Fruit fly (Drosophila melanogaster) whole organism, embryonic: Measurements from ENCODE around the gene CG9919.

ENCODE experiments used
- ATbp ChIP-seq: fragments of 200-800 bp; sonication (Bioruptor generic); optimal IDR thresholded peaks from 2 replicates; lab custom pipeline; 2017; ENCODE audit warnings: missing biosample characterization, mild to moderate bottlenecking, missing genetic modification characterization, missing genetic modification reagents
- Ada2b ChIP-seq: fragments of 200-800 bp; sonication (Bioruptor generic); IDR thresholded peaks from 2 replicates; pipeline ENCODE4 v1.3.6; 2022; ENCODE audit warnings: missing biosample characterization, missing genetic modification characterization
- Antp ChIP-seq: fragments of 200-800 bp; sonication (Bioruptor generic); optimal IDR thresholded peaks from 3 replicates; lab custom pipeline; 2016; ENCODE audit warnings: missing biosample characterization, missing genetic modification characterization
- Atf6 ChIP-seq: fragments of 200-800 bp; sonication (Bioruptor generic); IDR thresholded peaks from 2 replicates; pipeline ENCODE4 v1.3.6; 2022; ENCODE audit warnings: missing biosample characterization, missing genetic modification characterization
- CG10431 ChIP-seq: fragments of 200-800 bp; sonication (Bioruptor generic); optimal IDR thresholded peaks from 3 replicates; lab custom pipeline; 2018; ENCODE audit warnings: missing biosample characterization, mild to moderate bottlenecking, missing genetic modification characterization
- CG10565 ChIP-seq: fragments of 200-800 bp; sonication (Bioruptor generic); optimal IDR thresholded peaks from 3 replicates; lab custom pipeline; 2016; ENCODE audit warnings: missing biosample characterization, mild to moderate bottlenecking, missing genetic modification characterization
- CG11456 ChIP-seq: fragments of 200-800 bp; sonication (Bioruptor generic); IDR thresholded peaks from 3 replicates; pipeline ENCODE4 v1.3.6; 2022; ENCODE audit warnings: missing biosample characterization, missing genetic modification characterization
- CG11560 ChIP-seq: fragments of 200-800 bp; sonication (Bioruptor generic); IDR thresholded peaks from 3 replicates; pipeline ENCODE4 v1.3.6; 2022; ENCODE audit warnings: missing biosample characterization, missing genetic modification characterization
- CG12071 ChIP-seq: fragments of 200-800 bp; sonication (Bioruptor generic); optimal IDR thresholded peaks from 3 replicates; lab custom pipeline; 2018; ENCODE audit warnings: missing biosample characterization, mild to moderate bottlenecking, missing genetic modification characterization
- CG12299 ChIP-seq: fragments of 200-800 bp; sonication (Bioruptor generic); optimal IDR thresholded peaks from 2 replicates; lab custom pipeline; 2018; ENCODE audit warnings: missing biosample characterization, mild to moderate bottlenecking, missing genetic modification characterization
- CG14667 ChIP-seq: fragments of 200-800 bp; sonication (Bioruptor generic); IDR thresholded peaks from 2 replicates; pipeline ENCODE4 v1.3.6; 2022; ENCODE audit warnings: missing biosample characterization, missing genetic modification characterization
- CG14965 ChIP-seq: fragments of 200-800 bp; sonication (Bioruptor generic); optimal IDR thresholded peaks from 2 replicates; lab custom pipeline; 2016; ENCODE audit warnings: missing biosample characterization, missing genetic modification characterization, borderline replicate concordance
- CG15696 ChIP-seq: fragments of 200-800 bp; sonication (Bioruptor generic); optimal IDR thresholded peaks from 2 replicates; lab custom pipeline; 2019; ENCODE audit warnings: missing biosample characterization, mild to moderate bottlenecking, missing genetic modification characterization, moderate library complexity
- CG30403 ChIP-seq: fragments of 200-800 bp; sonication (Bioruptor generic); optimal IDR thresholded peaks from 3 replicates; lab custom pipeline; 2016; ENCODE audit warnings: missing biosample characterization, missing genetic modification characterization
- CG31224 ChIP-seq: fragments of 200-800 bp; sonication (Bioruptor generic); IDR thresholded peaks from 2 replicates; pipeline ENCODE4 v1.3.6; 2022; ENCODE audit warnings: missing biosample characterization, missing genetic modification characterization
- CG31388 ChIP-seq: fragments of 200-800 bp; sonication (Bioruptor generic); optimal IDR thresholded peaks from 2 replicates; lab custom pipeline; 2016; ENCODE audit warnings: missing biosample characterization, missing genetic modification characterization
- CG32532 ChIP-seq: fragments of 200-800 bp; sonication (Bioruptor generic); IDR thresholded peaks from 2 replicates; pipeline ENCODE4 v1.3.6; 2022; ENCODE audit warnings: missing biosample characterization, missing genetic modification characterization
- CG32767 ChIP-seq: fragments of 200-800 bp; sonication (Bioruptor generic); IDR thresholded peaks from 2 replicates; pipeline ENCODE4 v1.3.6; 2022; ENCODE audit warnings: missing biosample characterization, missing genetic modification characterization
- CG34422 ChIP-seq: fragments of 200-800 bp; sonication (Bioruptor generic); IDR thresholded peaks from 3 replicates; pipeline ENCODE4 v1.3.6; 2022; ENCODE audit warnings: missing biosample characterization, missing genetic modification characterization
- CG6175 ChIP-seq: fragments of 200-800 bp; sonication (Bioruptor generic); IDR thresholded peaks from 3 replicates; pipeline ENCODE4 v1.3.6; 2022; ENCODE audit warnings: missing biosample characterization, missing genetic modification characterization
- CG6689 ChIP-seq: fragments of 200-800 bp; sonication (Bioruptor generic); IDR thresholded peaks from 2 replicates; pipeline ENCODE4 v1.3.6; 2022; ENCODE audit warnings: missing biosample characterization, missing genetic modification characterization
- CG8944 ChIP-seq: fragments of 200-800 bp; sonication (Bioruptor generic); optimal IDR thresholded peaks from 3 replicates; lab custom pipeline; 2016; ENCODE audit warnings: missing biosample characterization, missing genetic modification characterization
- CHES-1-like ChIP-seq: fragments of 200-800 bp; sonication (Bioruptor generic); optimal IDR thresholded peaks from 2 replicates; lab custom pipeline; 2016; ENCODE audit warnings: missing biosample characterization, missing genetic modification characterization
- CTCF ChIP-seq: fragments of 200-800 bp; sonication (Bioruptor generic); optimal IDR thresholded peaks from 2 replicates; lab custom pipeline; 2017; ENCODE audit warnings: missing biosample characterization, mild to moderate bottlenecking, missing genetic modification characterization, moderate library complexity
- Chrac-16 ChIP-seq: fragments of 200-800 bp; sonication (Bioruptor generic); optimal IDR thresholded peaks from 3 replicates; lab custom pipeline; 2016; ENCODE audit warnings: missing biosample characterization, missing genetic modification characterization
- CoRest ChIP-seq: fragments of 200-800 bp; sonication (Bioruptor generic); optimal IDR thresholded peaks from 3 replicates; lab custom pipeline; 2018; ENCODE audit warnings: missing biosample characterization, mild to moderate bottlenecking, missing genetic modification characterization, moderate library complexity
- D19A ChIP-seq: fragments of 200-800 bp; optimal IDR thresholded peaks from 3 replicates; lab custom pipeline; 2019; ENCODE audit warnings: missing biosample characterization, mild to moderate bottlenecking, missing genetic modification characterization, moderate library complexity
- Dek ChIP-seq: fragments of 200-800 bp; sonication (Bioruptor generic); optimal IDR thresholded peaks from 3 replicates; lab custom pipeline; 2019; ENCODE audit warnings: missing biosample characterization, mild to moderate bottlenecking, missing genetic modification characterization, moderate library complexity
- Dll ChIP-seq: fragments of 200-800 bp; sonication (Bioruptor generic); IDR thresholded peaks from 4 replicates; pipeline ENCODE4 v1.3.6; 2022; ENCODE audit warnings: missing biosample characterization, missing genetic modification characterization; ENCODE audit not compliant: partially characterized antibody
- E2f1 ChIP-seq: fragments of 200-800 bp; sonication (Bioruptor generic); IDR thresholded peaks from 2 replicates; pipeline ENCODE4 v1.3.6; 2022; ENCODE audit warnings: missing biosample characterization, missing genetic modification characterization
- HHEX ChIP-seq: fragments of 200-800 bp; sonication (Bioruptor generic); optimal IDR thresholded peaks from 3 replicates; lab custom pipeline; 2017; ENCODE audit warnings: missing biosample characterization, mild to moderate bottlenecking, missing genetic modification characterization, missing genetic modification reagents
- Hmx ChIP-seq: fragments of 200-800 bp; sonication (Bioruptor generic); optimal IDR thresholded peaks from 2 replicates; lab custom pipeline; 2016; ENCODE audit warnings: missing biosample characterization, missing genetic modification characterization
- MBD-R2 ChIP-seq: fragments of 200-800 bp; sonication (Bioruptor generic); IDR thresholded peaks from 2 replicates; pipeline ENCODE4 v1.3.6; 2022; ENCODE audit warnings: missing biosample characterization, missing genetic modification characterization
- Mes4 ChIP-seq: fragments of 200-800 bp; sonication (Bioruptor generic); optimal IDR thresholded peaks from 2 replicates; lab custom pipeline; 2016; ENCODE audit warnings: missing biosample characterization, missing genetic modification characterization
- Usf ChIP-seq: fragments of 200-800 bp; sonication (Bioruptor generic); optimal IDR thresholded peaks from 2 replicates; lab custom pipeline; 2017; ENCODE audit warnings: missing genotype, missing biosample characterization, missing genetic modification characterization
- YL-1 ChIP-seq: fragments of 200-800 bp; sonication (Bioruptor generic); optimal IDR thresholded peaks from 3 replicates; lab custom pipeline; 2017; ENCODE audit warnings: missing biosample characterization, mild to moderate bottlenecking, missing genetic modification characterization
- ab ChIP-seq: fragments of 200-800 bp; sonication (Bioruptor generic); optimal IDR thresholded peaks from 2 replicates; lab custom pipeline; 2016; ENCODE audit warnings: missing biosample characterization, missing genetic modification characterization
- aop ChIP-seq: fragments of 200-800 bp; sonication (Bioruptor generic); IDR thresholded peaks from 2 replicates; pipeline ENCODE4 v1.3.6; 2022; ENCODE audit warnings: missing biosample characterization, missing genetic modification characterization
- dpn ChIP-seq, 2 experiments: fragments of 200-800 bp; sonication (Bioruptor generic); optimal IDR thresholded peaks; 3 replicates each; lab custom pipeline; 2016; ENCODE audit warnings: missing biosample characterization in 2 of 2, missing genetic modification characterization in 2 of 2
- dysf ChIP-seq: fragments of 200-800 bp; sonication (Bioruptor generic); IDR thresholded peaks from 3 replicates; pipeline ENCODE4 v1.3.6; 2022; ENCODE audit warnings: missing biosample characterization, missing genetic modification characterization
- gcm2 ChIP-seq: fragments of 200-800 bp; sonication (Bioruptor generic); optimal IDR thresholded peaks from 2 replicates; lab custom pipeline; 2016; ENCODE audit warnings: missing biosample characterization, missing genetic modification characterization
- knrl ChIP-seq: fragments of 200-800 bp; sonication (Bioruptor generic); IDR thresholded peaks from 3 replicates; pipeline ENCODE4 v1.3.6; 2022; ENCODE audit warnings: missing biosample characterization, missing genetic modification characterization; ENCODE audit not compliant: partially characterized antibody
- nerfin-1 ChIP-seq: fragments of 200-800 bp; sonication (Bioruptor generic); optimal IDR thresholded peaks from 3 replicates; lab custom pipeline; 2019; ENCODE audit warnings: missing biosample characterization, mild to moderate bottlenecking, missing genetic modification characterization, moderate library complexity
- pros ChIP-seq: fragments of 200-800 bp; sonication (Bioruptor generic); optimal IDR thresholded peaks from 3 replicates; lab custom pipeline; 2019; ENCODE audit warnings: missing biosample characterization, mild to moderate bottlenecking, missing genetic modification characterization, moderate library complexity
- sisA ChIP-seq: fragments of 200-800 bp; sonication (Bioruptor generic); IDR thresholded peaks from 2 replicates; pipeline ENCODE4 v1.3.6; 2022; ENCODE audit warnings: missing biosample characterization, missing genetic modification characterization
- slou ChIP-seq: fragments of 200-800 bp; sonication (Bioruptor generic); optimal IDR thresholded peaks from 3 replicates; lab custom pipeline; 2016; ENCODE audit warnings: missing biosample characterization, missing genetic modification characterization
- sna ChIP-seq: fragments of 200-800 bp; sonication (Bioruptor generic); IDR thresholded peaks from 2 replicates; pipeline ENCODE4 v1.3.6; 2022; ENCODE audit warnings: missing biosample characterization, missing genetic modification characterization; ENCODE audit not compliant: partially characterized antibody
- sr ChIP-seq: fragments of 200-800 bp; sonication (Bioruptor generic); IDR thresholded peaks from 3 replicates; pipeline ENCODE4 v1.3.6; 2022; ENCODE audit warnings: missing biosample characterization, missing genetic modification characterization
- toy ChIP-seq: fragments of 200-800 bp; sonication (Bioruptor generic); IDR thresholded peaks from 2 replicates; pipeline ENCODE4 v1.3.6; 2022; ENCODE audit warnings: missing biosample characterization, missing genetic modification characterization
- tx ChIP-seq: fragments of 200-800 bp; sonication (Bioruptor generic); optimal IDR thresholded peaks from 2 replicates; lab custom pipeline; 2016; ENCODE audit warnings: missing biosample characterization, missing genetic modification characterization

Gene CG9919

dm6 chrX:16320197-16320921, 10.2 kb downstream of the CG9919 start, which contains the start of gene Cyp1 (continued):
- peak; percentile 79 for TF ChIP-seq knrl (GFP tag; lab: Robert Waterston, UW)
- TF ChIP-seq Antp (GFP tag; lab: Kevin White, UChicago) = peak; percentile 12
- no peak for TF ChIP-seq CG8944 (GFP tag; lab: Kevin White, UChicago)
- no peak for TF ChIP-seq gcm2
- TF ChIP-seq CG11456 (GFP tag; lab: Robert Waterston, UW) = 0 out of 3 replicates have a peak, but pooled peaks have one; percentile 66
- TF ChIP-seq tx (GFP tag; lab: Kevin White, UChicago) = no peak
- no peak; the same call in none of the 2 replicates for TF ChIP-seq CG32532 (GFP tag; lab: Robert Waterston, UW)
- peak; percentile 30; the same call in 1 of the 2 replicates for TF ChIP-seq CG31224 (GFP tag; lab: Robert Waterston, UW)
- no peak for TF ChIP-seq CG10565
- no peak for TF ChIP-seq Usf
- no peak for TF ChIP-seq CHES-1-like (GFP tag; lab: Kevin White, UChicago)
- TF ChIP-seq CG10431 = no peak
- TF ChIP-seq D19A = no peak
- TF ChIP-seq CG32767 (GFP tag; lab: Robert Waterston, UW) = no peak; the same call in 1 of the 2 replicates
- TF ChIP-seq CG15696 = no peak
- TF ChIP-seq pros = no peak
- TF ChIP-seq Hmx (GFP tag; lab: Kevin White, UChicago) = no peak
- peak; percentile 58; the same call in 1 of the 3 replicates for TF ChIP-seq CG34422 (GFP tag; lab: Robert Waterston, UW)
- TF ChIP-seq slou = no peak
- TF ChIP-seq aop = no peak
- TF ChIP-seq MBD-R2 (GFP tag; lab: Robert Waterston, UW) = peak; percentile 52
- peak; percentile 65; the same call in 3 of the 4 replicates for TF ChIP-seq Dll (GFP tag; lab: Robert Waterston, UW)
- TF ChIP-seq CG14667 (GFP tag; lab: Robert Waterston, UW) = peak; percentile 70
- TF ChIP-seq CG12071 (GFP tag; lab: Kevin White, UChicago) = no peak
- no peak for TF ChIP-seq ab (GFP tag; lab: Kevin White, UChicago)
- TF ChIP-seq toy (GFP tag; lab: Robert Waterston, UW) = 0 out of 2 replicates have a peak, but pooled peaks have one; percentile 8
- TF ChIP-seq HHEX (GFP tag; lab: Kevin White, UChicago) = no peak
- TF ChIP-seq Dek (tag; lab: Kevin White, UChicago) = no peak
- TF ChIP-seq Mes4 (GFP tag; lab: Kevin White, UChicago) = no peak
- peak; percentile 36 for TF ChIP-seq sisA (GFP tag; lab: Robert Waterston, UW)
- TF ChIP-seq E2f1 (GFP tag; lab: Robert Waterston, UW) = peak; percentile 60
- TF ChIP-seq CG14965 = no peak
- peak; percentile 49; the same call in 1 of the 2 replicates for TF ChIP-seq sna (GFP tag; lab: Robert Waterston, UW)
- TF ChIP-seq nerfin-1 (tag; lab: Kevin White, UChicago) = no peak
- peak; percentile 41; the same call in 1 of the 2 replicates for TF ChIP-seq CG6689 (GFP tag; lab: Robert Waterston, UW)
- no peak for TF ChIP-seq ATbp
- 0 out of 3 replicates have a peak, but pooled peaks have one; percentile 16 for TF ChIP-seq CG6175 (GFP tag; lab: Robert Waterston, UW)
- TF ChIP-seq dysf (GFP tag; lab: Robert Waterston, UW) = peak; percentile 47; the same call in 2 of the 3 replicates
- TF ChIP-seq Chrac-16 (GFP tag; lab: Kevin White, UChicago) = no peak
- no peak for TF ChIP-seq CG11560
- TF ChIP-seq Atf6 (GFP tag; lab: Robert Waterston, UW) = no peak
- TF ChIP-seq CoRest (tag; lab: Kevin White, UChicago) = peak; percentile 32
- TF ChIP-seq dpn (GFP tag; optimal IDR thresholded peaks at IDR 0.05; lab: Kevin White, UChicago) = peak; percentile 11 to 28
- no peak for TF ChIP-seq CG12299
- no peak for TF ChIP-seq CTCF (GFP tag; lab: Kevin White, UChicago)
- TF ChIP-seq sr (GFP tag; lab: Robert Waterston, UW) = 0 out of 3 replicates have a peak, but pooled peaks have one; percentile 35
- TF ChIP-seq Ada2b (GFP tag; lab: Robert Waterston, UW) = 0 out of 2 replicates have a peak, but pooled peaks have one; percentile 31
- peak; percentile 35 for TF ChIP-seq YL-1 (GFP tag; lab: Kevin White, UChicago)
- TF ChIP-seq CG30403 (GFP tag; lab: Kevin White, UChicago) = peak; percentile 15
- TF ChIP-seq CG31388 = no peak
